Fruit fly (Drosophila melanogaster) whole organism, embryonic: ENCODE results near the gene rho-4.

ENCODE experiments used
- Bgb ChIP-seq: fragments of 200-800 bp; sonication (Bioruptor generic); IDR thresholded peaks from 2 replicates; pipeline ENCODE4 v1.3.6; 2022; ENCODE audit warnings: missing biosample characterization, missing genetic modification characterization; ENCODE audit not compliant: partially characterized antibody
- Bteb2 ChIP-seq: fragments of 200-800 bp; sonication (Bioruptor generic); optimal IDR thresholded peaks from 2 replicates; lab custom pipeline; 2016; ENCODE audit warnings: missing biosample characterization, missing genetic modification characterization
- CG10654 ChIP-seq: fragments of 200-800 bp; sonication (Bioruptor generic); optimal IDR thresholded peaks from 2 replicates; lab custom pipeline; 2016; ENCODE audit warnings: missing biosample characterization, missing genetic modification characterization
- CG12071 ChIP-seq: fragments of 200-800 bp; sonication (Bioruptor generic); optimal IDR thresholded peaks from 3 replicates; lab custom pipeline; 2018; ENCODE audit warnings: missing biosample characterization, mild to moderate bottlenecking, missing genetic modification characterization
- CG12155 ChIP-seq: fragments of 200-800 bp; sonication (Bioruptor generic); optimal IDR thresholded peaks from 3 replicates; lab custom pipeline; 2016; ENCODE audit warnings: missing biosample characterization, missing genetic modification characterization
- CG12219 ChIP-seq: fragments of 200-800 bp; sonication (Bioruptor generic); optimal IDR thresholded peaks from 3 replicates; lab custom pipeline; 2018; ENCODE audit warnings: missing biosample characterization, mild to moderate bottlenecking, missing genetic modification characterization
- CG12769 ChIP-seq: fragments of 200-800 bp; sonication (Bioruptor generic); optimal IDR thresholded peaks from 2 replicates; lab custom pipeline; 2019; ENCODE audit warnings: missing biosample characterization, mild to moderate bottlenecking, missing genetic modification characterization, moderate library complexity
- CG1602 ChIP-seq: fragments of 200-800 bp; sonication (Bioruptor generic); optimal IDR thresholded peaks from 3 replicates; lab custom pipeline; 2016; ENCODE audit warnings: missing biosample characterization, missing genetic modification characterization
- CG17361 ChIP-seq: fragments of 200-800 bp; sonication (Bioruptor generic); IDR thresholded peaks from 3 replicates; pipeline ENCODE4 v1.3.6; 2022; ENCODE audit warnings: missing biosample characterization, missing genetic modification characterization
- CG17568 ChIP-seq: fragments of 200-800 bp; sonication (Bioruptor generic); optimal IDR thresholded peaks from 2 replicates; lab custom pipeline; 2018; ENCODE audit warnings: missing biosample characterization, mild to moderate bottlenecking, missing genetic modification characterization, moderate library complexity
- CG17912 ChIP-seq: fragments of 200-800 bp; sonication (Bioruptor generic); optimal IDR thresholded peaks from 2 replicates; lab custom pipeline; 2018; ENCODE audit warnings: missing biosample characterization, mild to moderate bottlenecking, missing genetic modification characterization
- CG2678 ChIP-seq: fragments of 200-800 bp; sonication (Bioruptor generic); optimal IDR thresholded peaks from 3 replicates; lab custom pipeline; 2019; ENCODE audit warnings: missing biosample characterization, mild to moderate bottlenecking, missing genetic modification characterization, moderate library complexity
- CG32532 ChIP-seq: fragments of 200-800 bp; sonication (Bioruptor generic); IDR thresholded peaks from 2 replicates; pipeline ENCODE4 v1.3.6; 2022; ENCODE audit warnings: missing biosample characterization, missing genetic modification characterization
- CG3847 ChIP-seq: fragments of 200-800 bp; sonication (Bioruptor generic); IDR thresholded peaks from 2 replicates; pipeline ENCODE4 v1.3.6; 2022; ENCODE audit warnings: missing biosample characterization, missing genetic modification characterization
- CG5953 ChIP-seq: fragments of 200-800 bp; sonication (Bioruptor generic); IDR thresholded peaks from 2 replicates; pipeline ENCODE4 v1.3.6; 2022; ENCODE audit warnings: missing biosample characterization, missing genetic modification characterization
- CG6813 ChIP-seq: fragments of 200-800 bp; sonication (Bioruptor generic); optimal IDR thresholded peaks from 2 replicates; lab custom pipeline; 2017; ENCODE audit warnings: missing biosample characterization, missing genetic modification characterization, mild to moderate bottlenecking, moderate library complexity, missing genetic modification reagents
- CG6854 ChIP-seq: fragments of 200-800 bp; sonication (Bioruptor generic); optimal IDR thresholded peaks from 3 replicates; lab custom pipeline; 2017; ENCODE audit warnings: missing biosample characterization, mild to moderate bottlenecking, missing genetic modification characterization
- CG7786 ChIP-seq: fragments of 200-800 bp; sonication (Bioruptor generic); optimal IDR thresholded peaks from 2 replicates; lab custom pipeline; 2016; ENCODE audit warnings: missing biosample characterization, missing genetic modification characterization
- Camta ChIP-seq: fragments of 200-800 bp; sonication (Bioruptor generic); optimal IDR thresholded peaks from 2 replicates; lab custom pipeline; 2016; ENCODE audit warnings: missing biosample characterization, missing genetic modification characterization
- CkIIα-i1 ChIP-seq: fragments of 200-800 bp; sonication (Bioruptor generic); IDR thresholded peaks from 2 replicates; pipeline ENCODE4 v1.3.6; 2022; ENCODE audit warnings: missing biosample characterization, missing genetic modification characterization
- Dek ChIP-seq: fragments of 200-800 bp; sonication (Bioruptor generic); optimal IDR thresholded peaks from 3 replicates; lab custom pipeline; 2019; ENCODE audit warnings: missing biosample characterization, mild to moderate bottlenecking, missing genetic modification characterization, moderate library complexity
- GATAe ChIP-seq: fragments of 200-800 bp; sonication (Bioruptor generic); conservative IDR thresholded peaks from 2 replicates; pipeline ENCODE4 v1.3.6; 2022; ENCODE audit warnings: missing biosample characterization, missing genetic modification characterization
- Hr39 ChIP-seq: fragments of >200 bp; optimal IDR thresholded peaks from 2 replicates; lab custom pipeline; 2017
- Mad ChIP-seq: fragments of 200-800 bp; sonication (Bioruptor generic); optimal IDR thresholded peaks from 2 replicates; lab custom pipeline; 2016; ENCODE audit warnings: missing biosample characterization, missing genetic modification characterization
- Neu2 ChIP-seq: fragments of 200-800 bp; sonication (Bioruptor generic); optimal IDR thresholded peaks from 3 replicates; lab custom pipeline; 2016; ENCODE audit warnings: missing biosample characterization, missing genetic modification characterization, borderline replicate concordance
- Rfx ChIP-seq: fragments of 200-800 bp; sonication (Bioruptor generic); IDR thresholded peaks from 2 replicates; pipeline ENCODE4 v1.3.6; 2022; ENCODE audit warnings: missing biosample characterization, missing genetic modification characterization
- Sox102F ChIP-seq: fragments of 200-800 bp; sonication (Bioruptor generic); optimal IDR thresholded peaks from 2 replicates; lab custom pipeline; 2018; ENCODE audit warnings: missing biosample characterization, mild to moderate bottlenecking, missing genetic modification characterization, moderate library complexity
- Sry-δ ChIP-seq: fragments of 200-800 bp; sonication (Bioruptor generic); optimal IDR thresholded peaks from 2 replicates; lab custom pipeline; 2016; ENCODE audit warnings: missing biosample characterization, missing genetic modification characterization
- bcd ChIP-seq: fragments of 200-800 bp; sonication (Bioruptor generic); optimal IDR thresholded peaks from 2 replicates; lab custom pipeline; 2017; ENCODE audit warnings: missing biosample characterization, mild to moderate bottlenecking, missing genetic modification characterization
- dan ChIP-seq: fragments of 200-800 bp; sonication (Bioruptor generic); IDR thresholded peaks from 2 replicates; pipeline ENCODE4 v1.3.6; 2022; ENCODE audit warnings: missing biosample characterization, missing genetic modification characterization
- disco-r ChIP-seq: fragments of 200-800 bp; sonication (Bioruptor generic); optimal IDR thresholded peaks from 2 replicates; lab custom pipeline; 2016; ENCODE audit warnings: missing biosample characterization, missing genetic modification characterization
- dm ChIP-seq: fragments of 200-800 bp; sonication (Bioruptor generic); optimal IDR thresholded peaks from 3 replicates; lab custom pipeline; 2016; ENCODE audit warnings: missing biosample characterization, missing genetic modification characterization
- fd96Cb ChIP-seq: fragments of 200-800 bp; sonication (Bioruptor generic); optimal IDR thresholded peaks from 2 replicates; lab custom pipeline; 2018; ENCODE audit warnings: missing biosample characterization, mild to moderate bottlenecking, missing genetic modification characterization, moderate library complexity
- gfzf ChIP-seq: fragments of 200-800 bp; sonication (Bioruptor generic); optimal IDR thresholded peaks from 2 replicates; lab custom pipeline; 2016; ENCODE audit warnings: missing biosample characterization, mild to moderate bottlenecking, missing genetic modification characterization, moderate library complexity
- inv ChIP-seq: fragments of 200-800 bp; sonication (Bioruptor generic); IDR thresholded peaks from 2 replicates; pipeline ENCODE4 v1.3.6; 2022; ENCODE audit warnings: missing biosample characterization, missing genetic modification characterization; ENCODE audit not compliant: partially characterized antibody
- otp ChIP-seq: fragments of 200-800 bp; sonication (Bioruptor generic); IDR thresholded peaks from 3 replicates; pipeline ENCODE4, ENCODE4 v1.3.6; 2022; ENCODE audit warnings: missing biosample characterization, missing genetic modification characterization
- pum ChIP-seq: fragments of 200-800 bp; sonication (Bioruptor generic); optimal IDR thresholded peaks from 2 replicates; lab custom pipeline; 2016; ENCODE audit warnings: missing biosample characterization, missing genetic modification characterization
- ranshi ChIP-seq: fragments of 200-800 bp; sonication (Bioruptor generic); IDR thresholded peaks from 2 replicates; pipeline ENCODE4 v1.3.6; 2022; ENCODE audit warnings: missing biosample characterization, missing genetic modification characterization
- ro ChIP-seq: fragments of 200-800 bp; sonication (Bioruptor generic); IDR thresholded peaks from 2 replicates; pipeline ENCODE4 v1.3.6; 2022; ENCODE audit warnings: missing biosample characterization, missing genetic modification characterization
- row ChIP-seq: fragments of 200-800 bp; sonication (Bioruptor generic); IDR thresholded peaks from 3 replicates; pipeline ENCODE4 v1.3.6; 2022; ENCODE audit warnings: missing biosample characterization, missing genetic modification characterization
- sd ChIP-seq: fragments of 200-800 bp; sonication (Bioruptor generic); optimal IDR thresholded peaks from 3 replicates; lab custom pipeline; 2018; ENCODE audit warnings: missing biosample characterization, mild to moderate bottlenecking, missing genetic modification characterization, moderate library complexity
- shn ChIP-seq: fragments of 200-800 bp; sonication (Bioruptor generic); optimal IDR thresholded peaks from 3 replicates; lab custom pipeline; 2016; ENCODE audit warnings: missing biosample characterization, missing genetic modification characterization
- sqz ChIP-seq: fragments of 200-800 bp; sonication (Bioruptor generic); optimal IDR thresholded peaks from 3 replicates; lab custom pipeline; 2018; ENCODE audit warnings: missing biosample characterization, mild to moderate bottlenecking, missing genetic modification characterization
- ssp ChIP-seq: fragments of 200-800 bp; sonication (Bioruptor generic); IDR thresholded peaks from 2 replicates; pipeline ENCODE4 v1.3.6; 2022; ENCODE audit warnings: missing biosample characterization, missing genetic modification characterization
- tap ChIP-seq: fragments of 200-800 bp; optimal IDR thresholded peaks from 3 replicates; lab custom pipeline; 2019; ENCODE audit warnings: missing biosample characterization, mild to moderate bottlenecking, missing genetic modification characterization, moderate library complexity
- tna ChIP-seq: fragments of 200-800 bp; sonication (Bioruptor generic); IDR thresholded peaks from 2 replicates; pipeline ENCODE4 v1.3.6; 2022; ENCODE audit warnings: missing biosample characterization, missing genetic modification characterization; ENCODE audit not compliant: partially characterized antibody
- unpg ChIP-seq: fragments of 200-800 bp; sonication (Bioruptor generic); optimal IDR thresholded peaks from 3 replicates; lab custom pipeline; 2018; ENCODE audit warnings: missing biosample characterization, mild to moderate bottlenecking, missing genetic modification characterization, moderate library complexity
- usp ChIP-seq: fragments of >200 bp; optimal IDR thresholded peaks from 2 replicates; lab custom pipeline; 2017; ENCODE audit warnings: missing biosample characterization, missing genetic modification characterization
- vnd ChIP-seq: fragments of 200-800 bp; sonication (Bioruptor generic); IDR thresholded peaks from 3 replicates; pipeline ENCODE4 v1.3.6; 2022; ENCODE audit warnings: missing biosample characterization, missing genetic modification characterization; ENCODE audit not compliant: partially characterized antibody

Gene rho-4

DNA sequence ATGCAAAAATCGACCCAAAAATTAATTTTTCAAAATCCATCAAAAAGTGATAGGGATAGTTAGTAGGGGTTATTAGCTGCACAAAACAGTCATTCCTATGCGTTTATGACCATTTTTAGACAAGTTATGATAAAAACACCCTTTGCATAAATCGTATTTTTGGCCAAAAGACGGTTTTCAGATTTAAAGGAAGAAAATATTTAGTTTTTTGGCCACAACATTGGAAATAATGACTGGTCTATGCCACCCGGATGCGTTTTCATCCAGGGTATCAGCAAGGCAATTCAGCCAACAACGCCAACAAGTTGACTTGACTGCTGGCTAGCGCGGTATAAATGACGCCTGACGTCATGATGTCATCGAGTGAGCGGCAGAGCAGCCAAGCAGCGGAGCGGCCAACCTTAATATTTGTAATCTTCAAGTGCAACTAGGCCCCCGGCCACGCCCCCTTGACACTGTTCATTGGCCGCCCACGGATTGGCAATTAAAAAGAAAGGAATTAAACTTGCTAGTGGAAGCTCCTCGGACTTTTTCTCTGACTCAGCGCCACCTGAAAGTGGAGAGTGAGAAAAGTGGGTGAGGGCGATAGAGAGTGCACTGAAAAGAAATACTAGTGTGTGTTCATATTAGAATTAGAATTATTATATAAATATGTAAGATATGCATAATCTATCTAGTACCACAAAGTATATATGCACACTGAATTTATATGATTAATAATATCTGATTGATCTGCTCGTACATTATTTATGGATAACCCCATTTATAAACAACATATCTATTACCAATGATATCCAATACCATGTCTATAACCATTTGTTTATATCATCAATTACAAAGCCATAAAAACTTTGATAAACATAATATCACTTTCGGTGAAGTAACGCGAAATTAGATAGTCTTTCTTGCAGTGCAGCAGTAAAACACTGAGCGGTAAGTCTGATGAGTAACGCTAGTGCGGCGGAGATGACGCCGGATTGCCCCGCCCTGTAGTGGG is 39.6 kb upstream of the rho-4 start (continued):
- peak; percentile 0 for TF ChIP-seq Sry-δ (GFP tag; lab: Kevin White, UChicago)
- peak; percentile 78 for TF ChIP-seq CG6813 (GFP tag; lab: Kevin White, UChicago)
- no peak for TF ChIP-seq Bgb (GFP tag; lab: Robert Waterston, UW)
- no peak for TF ChIP-seq CG17568 (GFP tag; lab: Kevin White, UChicago)
- no peak for TF ChIP-seq CkIIα-i1 (GFP tag; lab: Robert Waterston, UW)
- TF ChIP-seq Camta (GFP tag; lab: Kevin White, UChicago), result peak; percentile 8
- peak; percentile 37 for TF ChIP-seq CG12071 (GFP tag; lab: Kevin White, UChicago)
- TF ChIP-seq CG7786, result peak; percentile 31
- TF ChIP-seq Sox102F (GFP tag; lab: Kevin White, UChicago), result peak; percentile 90
- TF ChIP-seq shn (GFP tag; lab: Kevin White, UChicago), result peak; percentile 6
- TF ChIP-seq vnd (GFP tag; lab: Robert Waterston, UW), result no peak
- peak; percentile 75 for TF ChIP-seq CG1602 (GFP tag; lab: Kevin White, UChicago)
- no peak for TF ChIP-seq CG17912 (GFP tag; lab: Kevin White, UChicago)
- TF ChIP-seq sd (tag; lab: Kevin White, UChicago), result peak; percentile 61
- peak; percentile 41 for TF ChIP-seq Bteb2 (GFP tag; lab: Kevin White, UChicago)
- TF ChIP-seq CG32532 (GFP tag; lab: Robert Waterston, UW), result peak; percentile 82
- no peak for TF ChIP-seq Neu2
- TF ChIP-seq CG17361 (GFP tag; lab: Robert Waterston, UW), result peak; percentile 94
- peak; percentile 84 for TF ChIP-seq unpg
- TF ChIP-seq pum (GFP tag; lab: Kevin White, UChicago), result no peak
- peak; percentile 86 for TF ChIP-seq tap (tag; lab: Kevin White, UChicago)
- TF ChIP-seq CG5953, result 0 out of 2 replicates have a peak, but pooled peaks have one; percentile 21
- TF ChIP-seq CG12219, result peak; percentile 74
- no peak for TF ChIP-seq disco-r (GFP tag; lab: Kevin White, UChicago)
- peak; percentile 79 for TF ChIP-seq sqz (GFP tag; lab: Kevin White, UChicago)
- TF ChIP-seq ssp (GFP tag; lab: Robert Waterston, UW), result peak; percentile 47; the same call in 1 of the 2 replicates
- TF ChIP-seq CG2678 (tag; lab: Kevin White, UChicago), result peak; percentile 94
- peak; percentile 70 for TF ChIP-seq CG3847 (GFP tag; lab: Robert Waterston, UW)
- TF ChIP-seq Dek, result peak; percentile 90
- TF ChIP-seq tna, result no peak
- no peak for TF ChIP-seq dan (GFP tag; lab: Robert Waterston, UW)
- TF ChIP-seq CG12769 (tag; lab: Kevin White, UChicago), result no peak
- peak; percentile 74 for TF ChIP-seq CG12155 (GFP tag; lab: Kevin White, UChicago)
- TF ChIP-seq CG6854 (GFP tag; lab: Kevin White, UChicago), result peak; percentile 85
- peak; percentile 83 for TF ChIP-seq fd96Cb (tag; lab: Kevin White, UChicago)
- peak; percentile 84 for TF ChIP-seq bcd (GFP tag; lab: Kevin White, UChicago)
- TF ChIP-seq Mad (GFP tag; lab: Kevin White, UChicago), result no peak
- no peak for TF ChIP-seq Hr39 (lab: Kevin White, UChicago)
- peak; percentile 78 for TF ChIP-seq row (GFP tag; lab: Robert Waterston, UW)
- TF ChIP-seq ro (GFP tag; lab: Robert Waterston, UW), result no peak
- peak; percentile 5 for TF ChIP-seq dm (GFP tag; lab: Kevin White, UChicago)
- TF ChIP-seq gfzf, result no peak
- TF ChIP-seq otp, result no peak
- no peak for TF ChIP-seq GATAe (GFP tag; lab: Robert Waterston, UW)
- peak; percentile 48; the same call in 1 of the 2 replicates for TF ChIP-seq ranshi
- no peak for TF ChIP-seq inv (GFP tag; lab: Robert Waterston, UW)
- peak; percentile 71 for TF ChIP-seq Rfx (GFP tag; lab: Robert Waterston, UW)
- TF ChIP-seq CG10654, result peak; percentile 66
- no peak for TF ChIP-seq usp
